Fruit fly (Drosophila melanogaster): ENCODE results near the gene CG31391.

DNA sequence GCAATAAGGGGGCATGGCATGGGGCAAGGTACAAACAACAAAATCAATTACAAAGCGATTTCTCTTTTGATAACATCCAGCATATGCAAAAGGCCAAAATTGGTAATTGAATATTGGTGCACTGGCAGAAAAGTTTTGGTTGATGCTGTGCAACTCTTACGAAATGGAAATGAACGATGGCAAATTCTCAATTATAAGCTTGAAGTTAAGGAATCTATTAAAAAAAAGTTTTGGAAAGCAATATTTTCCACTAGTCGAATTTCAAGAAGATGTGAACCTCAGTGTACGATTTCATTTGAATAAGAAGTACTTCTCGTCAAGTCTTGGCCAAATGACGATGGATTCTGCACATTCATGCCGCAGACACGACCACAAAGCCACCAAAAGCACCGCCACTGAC is 48.9 kb downstream of the CG31391 start:
- TF ChIP-seq CG9817 (tag; optimal IDR thresholded peaks at IDR 0.05) (no peak), Usf (GFP tag; optimal IDR thresholded peaks at IDR 0.05) (no peak), Hr78 (GFP tag; optimal IDR thresholded peaks at IDR 0.05) (no peak), rib (GFP tag; IDR thresholded peaks at IDR 0.05) (no peak), Awh (GFP tag; IDR thresholded peaks at IDR 0.05) (no peak), Atf-2 (GFP tag; optimal IDR thresholded peaks at IDR 0.05) (no peak)

All from whole organism, embryonic.